Fruit fly (Drosophila melanogaster) whole organism, embryonic: ENCODE data around the gene FucTD.
A peak's percentile ranks its signal among the peaks of the same experiment; 100 is the strongest.

Experiments
- ATbp ChIP-seq: fragments of 200-800 bp; sonication (Bioruptor generic); optimal IDR thresholded peaks from 2 replicates; lab custom pipeline; 2017; ENCODE audit warnings: missing biosample characterization, mild to moderate bottlenecking, missing genetic modification characterization, missing genetic modification reagents
- Abd-B ChIP-seq: fragments of 200-800 bp; sonication (Bioruptor generic); optimal IDR thresholded peaks from 2 replicates; lab custom pipeline; 2018; ENCODE audit warnings: missing biosample characterization, mild to moderate bottlenecking, missing genetic modification characterization, moderate library complexity
- Adf1 ChIP-seq: fragments of 200-800 bp; sonication (Bioruptor generic); IDR thresholded peaks from 2 replicates; pipeline ENCODE4 v1.3.6; 2022; ENCODE audit warnings: missing biosample characterization, missing genetic modification characterization
- CG10267 ChIP-seq: fragments of 200-800 bp; sonication (Bioruptor generic); optimal IDR thresholded peaks from 2 replicates; lab custom pipeline; 2018; ENCODE audit warnings: missing biosample characterization, mild to moderate bottlenecking, missing genetic modification characterization, moderate library complexity
- CG11560 ChIP-seq: fragments of 200-800 bp; sonication (Bioruptor generic); IDR thresholded peaks from 3 replicates; pipeline ENCODE4 v1.3.6; 2022; ENCODE audit warnings: missing biosample characterization, missing genetic modification characterization
- CG12659 ChIP-seq: fragments of 200-800 bp; sonication (Bioruptor generic); optimal IDR thresholded peaks from 3 replicates; lab custom pipeline; 2017; ENCODE audit warnings: mild to moderate bottlenecking, missing biosample characterization, missing genetic modification reagents, missing genetic modification characterization
- CG13424 ChIP-seq: fragments of 200-800 bp; sonication (Bioruptor generic); optimal IDR thresholded peaks from 2 replicates; lab custom pipeline; 2019; ENCODE audit warnings: missing biosample characterization, mild to moderate bottlenecking, missing genetic modification characterization, moderate library complexity
- CG1603 ChIP-seq: fragments of 200-800 bp; sonication (Bioruptor generic); optimal IDR thresholded peaks from 2 replicates; lab custom pipeline; 2019; ENCODE audit warnings: missing biosample characterization, mild to moderate bottlenecking, missing genetic modification characterization, moderate library complexity
- CG1647 ChIP-seq: fragments of 200-800 bp; sonication (Bioruptor generic); optimal IDR thresholded peaks from 3 replicates; lab custom pipeline; 2016; ENCODE audit warnings: missing biosample characterization, missing genetic modification characterization
- CG1792 ChIP-seq: fragments of 200-800 bp; sonication (Bioruptor generic); optimal IDR thresholded peaks from 2 replicates; lab custom pipeline; 2016; ENCODE audit warnings: missing biosample characterization, missing genetic modification characterization
- CG2120 ChIP-seq: fragments of 200-800 bp; sonication (Bioruptor generic); optimal IDR thresholded peaks from 3 replicates; lab custom pipeline; 2016; ENCODE audit warnings: missing biosample characterization, missing genetic modification characterization
- CG2199 ChIP-seq: fragments of 200-800 bp; sonication (Bioruptor generic); IDR thresholded peaks from 3 replicates; pipeline ENCODE4 v1.3.6; 2022; ENCODE audit warnings: missing biosample characterization, missing genetic modification characterization
- CG2202 ChIP-seq: fragments of 200-800 bp; sonication (Bioruptor generic); optimal IDR thresholded peaks from 2 replicates; lab custom pipeline; 2018; ENCODE audit warnings: missing biosample characterization, mild to moderate bottlenecking, missing genetic modification characterization
- CG42726 ChIP-seq: fragments of 200-800 bp; sonication (Bioruptor generic); IDR thresholded peaks from 2 replicates; pipeline ENCODE4 v1.3.6; 2022; ENCODE audit warnings: missing biosample characterization, missing genetic modification characterization; ENCODE audit not compliant: partially characterized antibody
- CG4424 ChIP-seq: fragments of 200-800 bp; sonication (Bioruptor generic); optimal IDR thresholded peaks from 3 replicates; lab custom pipeline; 2016; ENCODE audit warnings: missing biosample characterization, missing genetic modification characterization
- CG6791 ChIP-seq: fragments of 200-800 bp; sonication (Bioruptor generic); IDR thresholded peaks from 3 replicates; pipeline ENCODE4 v1.3.6; 2022; ENCODE audit warnings: missing biosample characterization, missing genetic modification characterization; ENCODE audit not compliant: partially characterized antibody
- CG7357 ChIP-seq: fragments of 200-800 bp; sonication (Bioruptor generic); IDR thresholded peaks from 3 replicates; pipeline ENCODE4 v1.3.6; 2022; ENCODE audit warnings: missing biosample characterization, missing genetic modification characterization
- CG7987 ChIP-seq: fragments of 200-800 bp; sonication (Bioruptor generic); optimal IDR thresholded peaks from 2 replicates; lab custom pipeline; 2018; ENCODE audit warnings: missing biosample characterization, mild to moderate bottlenecking, missing genetic modification characterization, moderate library complexity
- CG8089 ChIP-seq: fragments of 200-800 bp; sonication (Bioruptor generic); optimal IDR thresholded peaks from 3 replicates; lab custom pipeline; 2016; ENCODE audit warnings: missing biosample characterization, missing genetic modification characterization
- CG9609 ChIP-seq: fragments of 200-800 bp; sonication (Bioruptor generic); optimal IDR thresholded peaks from 3 replicates; lab custom pipeline; 2016; ENCODE audit warnings: missing biosample characterization, missing genetic modification characterization
- Camta ChIP-seq: fragments of 200-800 bp; sonication (Bioruptor generic); optimal IDR thresholded peaks from 2 replicates; lab custom pipeline; 2016; ENCODE audit warnings: missing biosample characterization, missing genetic modification characterization
- Chrac-16 ChIP-seq: fragments of 200-800 bp; sonication (Bioruptor generic); optimal IDR thresholded peaks from 3 replicates; lab custom pipeline; 2016; ENCODE audit warnings: missing biosample characterization, missing genetic modification characterization
- CkIIα-i1 ChIP-seq: fragments of 200-800 bp; sonication (Bioruptor generic); IDR thresholded peaks from 2 replicates; pipeline ENCODE4 v1.3.6; 2022; ENCODE audit warnings: missing biosample characterization, missing genetic modification characterization
- Lpt ChIP-seq: fragments of >200 bp; optimal IDR thresholded peaks from 2 replicates; lab custom pipeline; 2018; ENCODE audit warnings: missing biosample characterization, missing genetic modification characterization
- Max ChIP-seq: fragments of 200-800 bp; sonication (Bioruptor generic); optimal IDR thresholded peaks from 2 replicates; lab custom pipeline; 2016; ENCODE audit warnings: missing biosample characterization, mild to moderate bottlenecking, missing genetic modification characterization
- Myb ChIP-seq: fragments of 200-800 bp; sonication (Bioruptor generic); optimal IDR thresholded peaks from 2 replicates; lab custom pipeline; 2016; ENCODE audit warnings: missing biosample characterization, missing genetic modification characterization
- NC2β ChIP-seq: fragments of 200-800 bp; sonication (Bioruptor generic); optimal IDR thresholded peaks from 2 replicates; lab custom pipeline; 2016; ENCODE audit warnings: missing biosample characterization, missing genetic modification characterization
- Nf-YA ChIP-seq: fragments of 200-800 bp; sonication (Bioruptor generic); IDR thresholded peaks from 2 replicates; pipeline ENCODE4 v1.3.6; 2022; ENCODE audit warnings: missing biosample characterization, missing genetic modification characterization
- Pdp1 ChIP-seq, 2 experiments: fragments of 200-800 bp; sonication (Bioruptor generic); optimal IDR thresholded peaks; 3 replicates each; lab custom pipeline; 2016; ENCODE audit warnings: missing biosample characterization in 2 of 2, missing genetic modification characterization in 2 of 2, mild to moderate bottlenecking in 1 of 2, moderate library complexity in 1 of 2
- Sin3A ChIP-seq: fragments of >200 bp; optimal IDR thresholded peaks from 2 replicates; lab custom pipeline; 2018
- Vsx1 ChIP-seq: fragments of 200-800 bp; sonication (Bioruptor generic); optimal IDR thresholded peaks from 2 replicates; lab custom pipeline; 2017; ENCODE audit warnings: missing biosample characterization, mild to moderate bottlenecking, missing genetic modification characterization, missing genetic modification reagents
- ara ChIP-seq: fragments of 200-800 bp; sonication (Bioruptor generic); IDR thresholded peaks from 2 replicates; pipeline ENCODE4 v1.3.6; 2022; ENCODE audit warnings: missing biosample characterization, missing genetic modification characterization
- ato ChIP-seq: fragments of 200-800 bp; sonication (Bioruptor generic); IDR thresholded peaks from 2 replicates; pipeline ENCODE4 v1.3.6; 2022; ENCODE audit warnings: missing biosample characterization, missing genetic modification characterization; ENCODE audit not compliant: partially characterized antibody
- az2 ChIP-seq: fragments of 200-800 bp; sonication (Bioruptor generic); optimal IDR thresholded peaks from 3 replicates; lab custom pipeline; 2016; ENCODE audit warnings: missing biosample characterization, missing genetic modification characterization
- cg ChIP-seq: fragments of 200-800 bp; sonication (Bioruptor generic); optimal IDR thresholded peaks from 3 replicates; lab custom pipeline; 2019; ENCODE audit warnings: missing biosample characterization, mild to moderate bottlenecking, missing genetic modification characterization, moderate library complexity
- chif ChIP-seq, 2 experiments: fragments of 200-800 bp; sonication (Bioruptor generic); optimal IDR thresholded peaks; 3 replicates each; lab custom pipeline; 2016; ENCODE audit warnings: missing biosample characterization in 2 of 2, missing genetic modification characterization in 2 of 2
- dysf ChIP-seq: fragments of 200-800 bp; sonication (Bioruptor generic); IDR thresholded peaks from 3 replicates; pipeline ENCODE4 v1.3.6; 2022; ENCODE audit warnings: missing biosample characterization, missing genetic modification characterization
- ewg ChIP-seq: fragments of 200-800 bp; sonication (Bioruptor generic); optimal IDR thresholded peaks from 3 replicates; lab custom pipeline; 2017; ENCODE audit warnings: mild to moderate bottlenecking, missing biosample characterization, missing genetic modification reagents, missing genetic modification characterization
- fd64A ChIP-seq: fragments of 200-800 bp; sonication (Bioruptor generic); optimal IDR thresholded peaks from 3 replicates; lab custom pipeline; 2018; ENCODE audit warnings: missing biosample characterization, mild to moderate bottlenecking, missing genetic modification characterization
- lab ChIP-seq: fragments of 200-800 bp; sonication (Bioruptor generic); optimal IDR thresholded peaks from 3 replicates; lab custom pipeline; 2017; ENCODE audit warnings: missing biosample characterization, missing genetic modification characterization, mild to moderate bottlenecking, moderate library complexity, missing genetic modification reagents
- nmo ChIP-seq: fragments of 200-800 bp; sonication (Bioruptor generic); optimal IDR thresholded peaks from 2 replicates; lab custom pipeline; 2018; ENCODE audit warnings: missing biosample characterization, mild to moderate bottlenecking, missing genetic modification characterization, moderate library complexity
- nom ChIP-seq: fragments of 200-800 bp; sonication (Bioruptor generic); optimal IDR thresholded peaks from 2 replicates; lab custom pipeline; 2017; ENCODE audit warnings: missing biosample characterization, missing genetic modification characterization, mild to moderate bottlenecking, moderate library complexity, missing genetic modification reagents
- pan ChIP-seq, 4 experiments: fragments of >200 bp in 3 of 4; fragments of 200-800 bp in 1 of 4; sonication (Bioruptor generic) in 1 of 4; optimal IDR thresholded peaks in 3 of 4; IDR thresholded peaks in 1 of 4; 2 replicates each; pipeline versions ENCODE4 v1.3.6 to Lab custom; 2017 to 2022; ENCODE audit warnings: missing biosample characterization in 2 of 4, missing genetic modification characterization in 2 of 4, mixed read lengths in 1 of 4
- pfk ChIP-seq: fragments of 200-800 bp; sonication (Bioruptor generic); optimal IDR thresholded peaks from 2 replicates; lab custom pipeline; 2018; ENCODE audit warnings: missing biosample characterization, mild to moderate bottlenecking, missing genetic modification characterization, moderate library complexity
- sens-2 ChIP-seq: fragments of 200-800 bp; sonication (Bioruptor generic); IDR thresholded peaks from 2 replicates; pipeline ENCODE4 v1.3.6; 2022; ENCODE audit warnings: missing biosample characterization, missing genetic modification characterization
- sisA ChIP-seq: fragments of 200-800 bp; sonication (Bioruptor generic); IDR thresholded peaks from 2 replicates; pipeline ENCODE4 v1.3.6; 2022; ENCODE audit warnings: missing biosample characterization, missing genetic modification characterization
- sna ChIP-seq: fragments of 200-800 bp; sonication (Bioruptor generic); IDR thresholded peaks from 2 replicates; pipeline ENCODE4 v1.3.6; 2022; ENCODE audit warnings: missing biosample characterization, missing genetic modification characterization; ENCODE audit not compliant: partially characterized antibody
- tll ChIP-seq, 2 experiments: fragments of 200-800 bp in 1 of 2; fragments of >200 bp in 1 of 2; sonication (Bioruptor generic) in 1 of 2; optimal IDR thresholded peaks; 2 replicates each; lab custom pipeline; 2017 to 2019; ENCODE audit warnings: missing biosample characterization in 2 of 2, missing genetic modification characterization in 2 of 2, mild to moderate bottlenecking in 1 of 2, moderate library complexity in 1 of 2
- vvl ChIP-seq: fragments of 200-800 bp; sonication (Bioruptor generic); IDR thresholded peaks from 2 replicates; pipeline ENCODE4 v1.3.6; 2022; ENCODE audit warnings: missing biosample characterization, missing genetic modification characterization
- wek ChIP-seq: fragments of 200-800 bp; sonication (Bioruptor generic); optimal IDR thresholded peaks from 3 replicates; lab custom pipeline; 2018; ENCODE audit warnings: missing biosample characterization, mild to moderate bottlenecking, missing genetic modification characterization, moderate library complexity

Gene FucTD

DNA sequence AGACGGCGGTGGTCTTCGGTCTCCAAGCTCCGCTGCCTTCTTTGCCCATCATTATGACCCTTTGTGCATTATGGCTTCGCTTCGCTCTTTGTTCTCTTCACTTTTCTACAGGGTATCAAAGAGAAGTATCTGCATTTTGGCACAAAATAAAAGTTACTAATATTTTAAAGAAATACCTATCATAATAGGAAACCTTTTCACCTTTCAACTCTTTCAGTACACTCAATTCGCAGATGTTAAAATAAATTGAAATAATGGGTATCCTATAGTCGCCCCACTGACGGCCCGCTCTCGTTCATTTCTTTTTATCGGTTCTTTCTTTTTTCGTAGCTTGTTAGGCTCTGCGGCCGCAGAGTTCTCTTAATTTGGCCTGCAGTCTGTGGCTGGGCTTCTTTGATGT lies 26.9 kb downstream of the FucTD start (continued):
- TF ChIP-seq nmo (GFP tag; lab: Kevin White, UChicago) (peak; percentile 95), CG1603 (tag; lab: Kevin White, UChicago) (peak; percentile 78), CG7987 (GFP tag; lab: Kevin White, UChicago) (no peak), Max (GFP tag; lab: Kevin White, UChicago) (peak; percentile 73), pfk (no peak), CG11560 (tag; lab: Robert Waterston, UW) (no peak), CG7357 (GFP tag; lab: Robert Waterston, UW) (peak; percentile 76), Camta (peak; percentile 87), CG42726 (no peak), NC2β (GFP tag; lab: Kevin White, UChicago) (peak; percentile 90), vvl (GFP tag; lab: Robert Waterston, UW) (peak; percentile 96), Nf-YA (GFP tag; lab: Robert Waterston, UW) (peak; percentile 70), fd64A (peak; percentile 76), CG4424 (peak; percentile 91), nom (GFP tag; lab: Kevin White, UChicago) (peak; percentile 29), Vsx1 (GFP tag; lab: Kevin White, UChicago) (peak; percentile 28), sens-2 (GFP tag; lab: Robert Waterston, UW) (peak; percentile 86), chif (GFP tag; optimal IDR thresholded peaks at IDR 0.05; lab: Kevin White, UChicago) (peak; percentile 92 to 95), tll (GFP tag; optimal IDR thresholded peaks at IDR 0.05; lab: Kevin White, UChicago) (no peak), az2 (GFP tag; lab: Kevin White, UChicago) (peak; percentile 93), ato (no peak), dysf (GFP tag; lab: Robert Waterston, UW) (peak; percentile 83), Chrac-16 (GFP tag; lab: Kevin White, UChicago) (peak; percentile 90), sisA (GFP tag; lab: Robert Waterston, UW) (peak; percentile 84), CG10267 (peak; percentile 91), CkIIα-i1 (GFP tag; lab: Robert Waterston, UW) (no peak), wek (GFP tag; lab: Kevin White, UChicago) (no peak), pan (optimal IDR thresholded peaks at IDR 0.05; lab: Kevin White, UChicago) (peak in 1 of 2 experiments; percentile 58), pan (GFP tag; optimal IDR thresholded peaks at IDR 0.05 in 1 of 2, IDR thresholded peaks at IDR 0.05 in 1 of 2) (peak; percentile 64 to 76), Myb (GFP tag; lab: Kevin White, UChicago) (peak; percentile 20), ATbp (GFP tag; lab: Kevin White, UChicago) (peak; percentile 76), Abd-B (GFP tag; lab: Kevin White, UChicago) (peak; percentile 86), ewg (GFP tag; lab: Kevin White, UChicago) (peak; percentile 78), CG6791 (no peak), Pdp1 (GFP tag; optimal IDR thresholded peaks at IDR 0.05; lab: Kevin White, UChicago) (peak in 1 of 2 experiments; percentile 82), CG2120 (no peak), CG1792 (GFP tag; lab: Kevin White, UChicago) (peak; percentile 22), CG8089 (peak; percentile 78), CG2202 (peak; percentile 95), CG12659 (peak; percentile 48), Adf1 (GFP tag; lab: Robert Waterston, UW) (no peak), Lpt (GFP tag; lab: Kevin White, UChicago) (no peak), lab (GFP tag; lab: Kevin White, UChicago) (peak; percentile 17), ara (GFP tag; lab: Robert Waterston, UW) (peak; percentile 98), CG13424 (peak; percentile 89), cg (no peak), Sin3A (lab: Kevin White, UChicago) (no peak), CG1647 (GFP tag; lab: Kevin White, UChicago) (peak; percentile 55), CG2199 (GFP tag; lab: Robert Waterston, UW) (peak; percentile 68; the same call in 1 of the 3 replicates), CG9609 (GFP tag; lab: Kevin White, UChicago) (peak; percentile 57), sna (GFP tag; lab: Robert Waterston, UW) (no peak)
